Fruit fly (Drosophila melanogaster): ENCODE results near the gene RpS26.

The RpS26 gene

dm6 chr2L:18466202-18466591 is 23.1 kb upstream of the RpS26 start (continued):
- TF ChIP-seq lz (GFP tag; optimal IDR thresholded peaks at IDR 0.05) (peak; percentile 63), esn (GFP tag; optimal IDR thresholded peaks at IDR 0.05) (peak; percentile 79), Lpt (GFP tag; optimal IDR thresholded peaks at IDR 0.05) (no peak), CG8119 (GFP tag; IDR thresholded peaks at IDR 0.05) (no peak), CG31627 (GFP tag; optimal IDR thresholded peaks at IDR 0.05) (peak; percentile 51), CG34406 (GFP tag; optimal IDR thresholded peaks at IDR 0.05) (peak; percentile 62), Eip93F (GFP tag; optimal IDR thresholded peaks at IDR 0.05) (no peak), Eip75B (GFP tag; optimal IDR thresholded peaks at IDR 0.05) (peak; percentile 24), Smox (GFP tag; optimal IDR thresholded peaks at IDR 0.05) (peak; percentile 70), salr (GFP tag; optimal IDR thresholded peaks at IDR 0.05) (peak in 1 of 2 experiments; percentile 67), Sox14 (GFP tag; optimal IDR thresholded peaks at IDR 0.05) (peak; percentile 55)

- TF ChIP-seq CG6808 (GFP tag; optimal IDR thresholded peaks at IDR 0.05) (peak; percentile 53), CG16779 (tag; optimal IDR thresholded peaks at IDR 0.05) (peak; percentile 18), CG11762 (GFP tag; optimal IDR thresholded peaks at IDR 0.05; ENCODE audit: insufficient read depth) (peak; percentile 58), Lpt (GFP tag; optimal IDR thresholded peaks at IDR 0.05) (peak; percentile 57), Eip93F (GFP tag; optimal IDR thresholded peaks at IDR 0.05) (peak; percentile 72), topi (GFP tag; optimal IDR thresholded peaks at IDR 0.05) (peak; percentile 88), CG6163 (GFP tag; IDR thresholded peaks at IDR 0.05) (peak; percentile 50), CG8632 (GFP tag; optimal IDR thresholded peaks at IDR 0.05) (peak; percentile 63), ss (GFP tag; optimal IDR thresholded peaks at IDR 0.05) (peak; percentile 5 to 36), CG3032 (tag; optimal IDR thresholded peaks at IDR 0.05) (peak; percentile 45), acj6 (GFP tag; optimal IDR thresholded peaks at IDR 0.05) (peak; percentile 72), CG8119 (GFP tag; IDR thresholded peaks at IDR 0.05) (peak; percentile 86), CG34406 (GFP tag; optimal IDR thresholded peaks at IDR 0.05) (peak; percentile 80), CG11294 (GFP tag; IDR thresholded peaks at IDR 0.05) (peak; percentile 29; the same call in 1 of the 2 replicates), CG10669 (GFP tag; optimal IDR thresholded peaks at IDR 0.05) (peak; percentile 47), CG9139 (GFP tag; optimal IDR thresholded peaks at IDR 0.05) (peak; percentile 7), lz (GFP tag; optimal IDR thresholded peaks at IDR 0.05) (peak; percentile 80), spab (GFP tag; optimal IDR thresholded peaks at IDR 0.05) (peak; percentile 50), svp (GFP tag) (peak; percentile 92), cyc (GFP tag; optimal IDR thresholded peaks at IDR 0.05) (peak; percentile 79), Hr4 (GFP tag; optimal IDR thresholded peaks at IDR 0.05) (peak; percentile 89), vri (GFP tag; optimal IDR thresholded peaks at IDR 0.05) (peak; percentile 18), CG6792 (GFP tag; optimal IDR thresholded peaks at IDR 0.05) (peak; percentile 66), CG4318 (GFP tag; optimal IDR thresholded peaks at IDR 0.05) (peak; percentile 71), Sox14 (GFP tag; optimal IDR thresholded peaks at IDR 0.05) (peak; percentile 77), pdm3 (GFP tag; optimal IDR thresholded peaks at IDR 0.05) (peak; percentile 68), Ets21C (GFP tag; optimal IDR thresholded peaks at IDR 0.05) (peak; percentile 67), CG11902 (GFP tag; optimal IDR thresholded peaks at IDR 0.05) (peak; percentile 44), dac (GFP tag; optimal IDR thresholded peaks at IDR 0.05) (peak; percentile 33), Ets96B (tag; optimal IDR thresholded peaks at IDR 0.05) (peak; percentile 66), net (GFP tag; optimal IDR thresholded peaks at IDR 0.05) (peak; percentile 85), CG7368 (GFP tag; optimal IDR thresholded peaks at IDR 0.05) (peak; percentile 57), salr (GFP tag; optimal IDR thresholded peaks at IDR 0.05) (peak in 1 of 2 experiments; percentile 81), achi (GFP tag; optimal IDR thresholded peaks at IDR 0.05) (peak; percentile 82), Hr39 (GFP tag; optimal IDR thresholded peaks at IDR 0.05) (peak; percentile 71), CG3919 (GFP tag; optimal IDR thresholded peaks at IDR 0.05) (peak; percentile 72), fd85E (GFP tag; optimal IDR thresholded peaks at IDR 0.05) (no peak), CG32006 (GFP tag; optimal IDR thresholded peaks at IDR 0.05) (peak; percentile 87), Sox15 (GFP tag; optimal IDR thresholded peaks at IDR 0.05) (peak; percentile 51), fkh (GFP tag; optimal IDR thresholded peaks at IDR 0.05) (no peak), Smox (GFP tag; optimal IDR thresholded peaks at IDR 0.05) (peak; percentile 88), CG8319 (GFP tag; optimal IDR thresholded peaks at IDR 0.05) (peak; percentile 34), eg (GFP tag; IDR thresholded peaks at IDR 0.05) (peak; percentile 59; the same call in 1 of the 3 replicates), Blimp-1 (GFP tag; optimal IDR thresholded peaks at IDR 0.05) (peak; percentile 42)
Observed at dm6 chr2L:18465402-18466201, 22.5 kb upstream of the RpS26 start.
